Fruit fly (Drosophila melanogaster): ENCODE data around the gene Cdk12.
A peak's percentile ranks its signal among the peaks of the same experiment; 100 is the strongest.

DNA sequence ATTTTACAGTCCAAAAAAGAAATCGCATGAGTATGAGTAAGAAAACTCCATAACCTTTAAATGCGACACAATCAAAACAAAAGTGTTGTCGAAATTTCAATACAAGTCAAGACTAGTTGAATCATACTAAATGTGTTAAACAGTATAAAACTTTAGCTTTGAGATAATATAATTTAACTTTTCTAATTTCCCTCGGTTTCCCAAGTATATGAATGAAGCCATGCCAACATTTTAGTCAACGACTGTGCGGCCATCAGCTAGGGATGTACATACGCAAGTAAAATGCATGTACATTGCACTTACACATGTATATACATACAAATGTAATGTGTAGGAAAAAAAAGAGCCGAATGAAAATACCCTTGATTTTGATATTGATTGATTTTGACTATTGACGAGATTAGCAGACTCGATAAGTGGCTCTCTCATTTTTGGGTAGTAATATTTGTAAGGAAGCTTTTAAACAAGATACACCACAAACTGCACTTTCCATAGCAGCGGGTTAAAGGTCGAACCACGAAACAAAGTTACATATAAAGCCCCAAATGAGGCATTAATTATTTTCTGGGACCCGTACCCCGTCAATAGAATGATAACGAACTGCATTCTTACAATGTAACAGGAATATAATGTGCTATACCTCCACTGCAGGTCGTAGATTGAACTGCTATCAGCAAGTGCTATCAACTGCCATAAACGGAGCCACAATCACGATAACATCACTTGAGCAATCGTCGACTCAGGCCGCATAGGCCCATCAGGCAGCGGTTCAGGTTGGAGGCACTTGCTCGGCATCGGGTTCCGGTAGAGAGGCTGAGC, 8.2 kb downstream of the Cdk12 start:
- TF ChIP-seq CG32767 (GFP tag; IDR thresholded peaks at IDR 0.05): 0 out of 2 replicates have a peak, but pooled peaks have one; percentile 9
- TF ChIP-seq CG2889 (GFP tag; IDR thresholded peaks at IDR 0.05): no peak
- TF ChIP-seq Blimp-1 (GFP tag; optimal IDR thresholded peaks at IDR 0.05): no peak
- no peak for TF ChIP-seq kni (GFP tag; optimal IDR thresholded peaks at IDR 0.05)

Measured in whole organism, embryonic.